Worm (Caenorhabditis elegans) whole organism, L1 larva: Measurements from ENCODE around the gene egl-17.
A peak's percentile ranks its signal among the peaks of the same experiment; 100 is the strongest.

Experiments used
- C04F5.9 ChIP-seq: sonication (generic microtip); optimal IDR thresholded peaks from 2 replicates; lab custom pipeline; 2016; ENCODE audit warnings: missing genetic modification characterization, missing compliant biosample characterization
- C34B4.2 ChIP-seq: sonication (generic microtip); optimal IDR thresholded peaks from 2 replicates; lab custom pipeline; 2017; ENCODE audit warnings: mild to moderate bottlenecking, missing genetic modification characterization, missing compliant biosample characterization
- Y116A8C.19 ChIP-seq: sonication (generic microtip); optimal IDR thresholded peaks from 2 replicates; lab custom pipeline; 2016; ENCODE audit warnings: missing compliant biosample characterization, missing genetic modification characterization, borderline replicate concordance
- ama-1 ChIP-seq: fragments of 150-350 bp; optimal IDR thresholded peaks from 2 replicates; lab custom pipeline; 2014
- blmp-1 ChIP-seq: fragments of 150-350 bp; optimal IDR thresholded peaks from 2 replicates; lab custom pipeline; 2014; ENCODE audit warnings: missing biosample characterization, missing genetic modification characterization
- ceh-82 ChIP-seq, 3 experiments: fragments of 150-350 bp in 1 of 3; sonication (generic microtip) in 2 of 3; optimal IDR thresholded peaks; 2 replicates each; lab custom pipeline; 2014 to 2017; ENCODE audit warnings: missing biosample characterization in 3 of 3, missing genetic modification characterization in 3 of 3
- ces-1 ChIP-seq: fragments of 150-350 bp; optimal IDR thresholded peaks from 2 replicates; lab custom pipeline; 2014; ENCODE audit warnings: missing biosample characterization, missing genetic modification reagents, missing genetic modification characterization
- dsc-1 ChIP-seq: sonication (generic microtip); optimal IDR thresholded peaks from 2 replicates; lab custom pipeline; 2016; ENCODE audit warnings: mild to moderate bottlenecking, missing genetic modification characterization, missing compliant biosample characterization
- efl-1 ChIP-seq, 4 experiments: fragments of 150-350 bp; optimal IDR thresholded peaks in 3 of 4; peaks in 1 of 4; 1 replicate in 1 of 4; 2 replicates in 3 of 4; lab custom pipeline; 2014; ENCODE audit warnings: missing biosample characterization in 2 of 4, missing genetic modification characterization in 2 of 4, missing genetic modification reagents in 2 of 4
- efl-3 ChIP-seq: fragments of 200-800 bp; sonication (Bioruptor generic); optimal IDR thresholded peaks from 2 replicates; lab custom pipeline; 2018; ENCODE audit warnings: mild to moderate bottlenecking, missing genetic modification characterization, missing compliant biosample characterization
- egl-27 ChIP-seq, 2 experiments: fragments of 150-350 bp in 1 of 2; sonication (generic microtip); optimal IDR thresholded peaks; 3 replicates each; lab custom pipeline; 2017 to 2018; ENCODE audit warnings: missing biosample characterization in 2 of 2, missing genetic modification characterization in 2 of 2, missing genetic modification reagents in 2 of 2
- elt-3 ChIP-seq, 6 experiments: fragments of 150-350 bp in 1 of 6; sonication (generic microtip); optimal IDR thresholded peaks; 2 replicates each; lab custom pipeline; 2017 to 2018; ENCODE audit warnings: missing biosample characterization in 6 of 6, missing genetic modification characterization in 6 of 6, inconsistent platforms in 1 of 6
- hlh-17 ChIP-seq: fragments of 200-800 bp; sonication (Bioruptor generic); optimal IDR thresholded peaks from 2 replicates; lab custom pipeline; 2018; ENCODE audit warnings: missing genetic modification characterization, mild to moderate bottlenecking, missing compliant biosample characterization, moderate library complexity, borderline replicate concordance
- irx-1 ChIP-seq: sonication (generic microtip); optimal IDR thresholded peaks from 2 replicates; lab custom pipeline; 2016; ENCODE audit warnings: missing genetic modification characterization, missing compliant biosample characterization
- isw-1 ChIP-seq: fragments of 200-800 bp; sonication (Bioruptor generic); IDR thresholded peaks from 2 replicates; pipeline ENCODE4 v1.3.6; 2022; ENCODE audit warnings: missing genetic modification characterization, missing compliant biosample characterization
- jun-1 ChIP-seq: fragments of 150-350 bp; optimal IDR thresholded peaks from 2 replicates; lab custom pipeline; 2014; ENCODE audit warnings: missing biosample characterization, missing genetic modification reagents, missing genetic modification characterization
- lin-13 ChIP-seq: fragments of 150-350 bp; optimal IDR thresholded peaks from 2 replicates; lab custom pipeline; 2014; ENCODE audit warnings: missing biosample characterization, missing genetic modification reagents, missing genetic modification characterization
- lin-39 ChIP-seq: fragments of 150-350 bp; optimal IDR thresholded peaks from 2 replicates; lab custom pipeline; 2014; ENCODE audit warnings: missing biosample characterization, missing genetic modification reagents, missing genetic modification characterization
- lir-3 ChIP-seq: sonication (generic microtip); optimal IDR thresholded peaks from 2 replicates; lab custom pipeline; 2016; ENCODE audit warnings: mild to moderate bottlenecking, missing genetic modification characterization, moderate library complexity, missing compliant biosample characterization; ENCODE audit not compliant: poor library complexity
- lsy-2 ChIP-seq, 2 experiments: fragments of 150-350 bp; optimal IDR thresholded peaks; 2 replicates each; lab custom pipeline; 2014; ENCODE audit warnings: missing biosample characterization in 2 of 2, missing genetic modification characterization in 2 of 2
- mdl-1 ChIP-seq, 2 experiments: fragments of 150-350 bp; optimal IDR thresholded peaks; 2 replicates each; lab custom pipeline; 2014 to 2017; ENCODE audit warnings: missing biosample characterization in 2 of 2, missing genetic modification characterization in 2 of 2, inconsistent platforms in 1 of 2
- mef-2 ChIP-seq: fragments of 150-350 bp; optimal IDR thresholded peaks from 2 replicates; lab custom pipeline; 2014; ENCODE audit warnings: missing biosample characterization, missing genetic modification characterization
- mep-1 ChIP-seq: fragments of 150-350 bp; optimal IDR thresholded peaks from 2 replicates; lab custom pipeline; 2014; ENCODE audit warnings: missing biosample characterization, missing genetic modification characterization
- nhr-11 ChIP-seq: fragments of 150-350 bp; optimal IDR thresholded peaks from 2 replicates; lab custom pipeline; 2014; ENCODE audit warnings: missing biosample characterization, missing genetic modification characterization
- nhr-12 ChIP-seq: sonication (generic microtip); optimal IDR thresholded peaks from 2 replicates; lab custom pipeline; 2017; ENCODE audit warnings: missing biosample characterization, missing genetic modification characterization
- nhr-28 ChIP-seq: fragments of 150-350 bp; optimal IDR thresholded peaks from 2 replicates; lab custom pipeline; 2014; ENCODE audit warnings: missing biosample characterization, missing genetic modification characterization
- nhr-76 ChIP-seq: sonication (generic microtip); optimal IDR thresholded peaks from 2 replicates; lab custom pipeline; 2017; ENCODE audit warnings: missing biosample characterization, missing genetic modification characterization
- nhr-90 ChIP-seq: sonication (generic microtip); optimal IDR thresholded peaks from 2 replicates; lab custom pipeline; 2016; ENCODE audit warnings: mild to moderate bottlenecking, missing genetic modification characterization, missing compliant biosample characterization; ENCODE audit not compliant: poor library complexity
- pqm-1 ChIP-seq: sonication (generic microtip); optimal IDR thresholded peaks from 3 replicates; lab custom pipeline; 2017; ENCODE audit warnings: missing biosample characterization, missing genetic modification characterization
- rnt-1 ChIP-seq: sonication (generic microtip); optimal IDR thresholded peaks from 2 replicates; lab custom pipeline; 2016; ENCODE audit warnings: mild to moderate bottlenecking, missing genetic modification characterization, moderate library complexity, missing compliant biosample characterization
- skn-1 ChIP-seq: fragments of 150-350 bp; optimal IDR thresholded peaks from 2 replicates; lab custom pipeline; 2014; ENCODE audit warnings: missing biosample characterization, missing genetic modification characterization
- sox-4 ChIP-seq: sonication (generic microtip); optimal IDR thresholded peaks from 2 replicates; lab custom pipeline; 2016; ENCODE audit warnings: missing genetic modification characterization, missing compliant biosample characterization
- tbx-2 ChIP-seq: sonication (generic microtip); optimal IDR thresholded peaks from 2 replicates; lab custom pipeline; 2016; ENCODE audit warnings: missing genetic modification characterization, missing compliant biosample characterization
- tlp-1 ChIP-seq: fragments of 150-350 bp; optimal IDR thresholded peaks from 2 replicates; lab custom pipeline; 2014; ENCODE audit warnings: missing biosample characterization, missing genetic modification characterization
- unc-130 ChIP-seq: fragments of 150-350 bp; optimal IDR thresholded peaks from 2 replicates; lab custom pipeline; 2017; ENCODE audit warnings: missing biosample characterization, missing genetic modification characterization, inconsistent platforms
- unc-62 ChIP-seq: fragments of 150-350 bp; optimal IDR thresholded peaks from 2 replicates; lab custom pipeline; 2014; ENCODE audit warnings: missing biosample characterization, missing genetic modification reagents, missing genetic modification characterization
- unc-86 ChIP-seq: sonication (generic microtip); optimal IDR thresholded peaks from 2 replicates; lab custom pipeline; 2016; ENCODE audit warnings: missing genetic modification characterization, missing compliant biosample characterization
- vab-15 ChIP-seq: sonication (generic microtip); optimal IDR thresholded peaks from 2 replicates; lab custom pipeline; 2017; ENCODE audit warnings: missing genotype, mild to moderate bottlenecking, missing genetic modification characterization, missing compliant biosample characterization
- zag-1 ChIP-seq: fragments of 150-350 bp; optimal IDR thresholded peaks from 2 replicates; lab custom pipeline; 2014; ENCODE audit warnings: missing biosample characterization, missing genetic modification characterization
- ztf-11 ChIP-seq, 2 experiments: sonication (generic microtip); optimal IDR thresholded peaks; 2 replicates each; lab custom pipeline; 2016 to 2017; ENCODE audit warnings: missing genetic modification characterization in 2 of 2, missing biosample characterization in 1 of 2, missing compliant biosample characterization in 1 of 2

Gene egl-17

DNA sequence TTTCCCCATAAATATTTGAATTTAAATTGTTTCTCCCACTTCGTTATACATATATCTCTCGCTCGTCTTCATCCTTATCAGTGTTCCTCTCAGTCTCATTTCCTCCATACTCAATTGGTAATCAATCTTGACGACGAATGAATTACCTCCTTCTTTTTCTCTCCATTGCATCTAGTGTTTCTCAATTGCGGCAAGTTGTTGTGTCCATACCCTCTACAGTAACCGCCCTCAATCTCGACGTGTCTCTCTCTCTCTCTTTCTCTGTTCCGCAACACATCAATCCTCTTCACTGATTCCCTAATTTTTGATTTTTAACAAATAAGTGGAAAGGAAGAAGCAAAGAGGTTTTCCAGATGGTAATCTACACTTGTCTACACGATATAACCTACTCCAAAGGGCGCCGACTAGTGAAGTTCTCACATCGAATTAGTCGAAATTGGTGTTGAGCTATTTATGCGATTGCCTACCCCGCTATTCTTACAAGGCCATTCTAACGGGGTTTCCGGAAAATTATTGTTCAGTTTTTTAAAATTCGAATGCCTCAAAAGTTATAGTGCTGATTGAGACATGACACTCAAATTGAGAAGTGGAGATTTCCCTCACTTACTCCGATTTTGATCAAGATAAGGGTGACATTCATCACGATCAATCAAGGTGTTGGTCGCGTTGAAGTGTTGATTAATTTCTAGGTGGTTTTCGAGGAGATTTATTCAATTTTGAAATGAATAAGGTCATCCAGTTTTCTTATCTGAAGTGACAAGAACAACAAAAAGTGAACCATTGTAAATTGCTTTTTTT lies 14.8 kb downstream of the egl-17 start (continued):
- TF ChIP-seq egl-27 (tag; optimal IDR thresholded peaks at IDR 0.05; lab: Kevin White, UChicago) (no peak), unc-130 (tag; lab: Kevin White, UChicago) (peak; percentile 3), jun-1 (no peak), lin-39 (no peak), nhr-76 (tag; lab: Kevin White, UChicago) (no peak), sox-4 (tag; lab: Kevin White, UChicago) (no peak), tbx-2 (no peak), ztf-11 (tag; optimal IDR thresholded peaks at IDR 0.05; lab: Kevin White, UChicago) (no peak), efl-3 (no peak), nhr-28 (tag; lab: Kevin White, UChicago) (no peak), zag-1 (tag; lab: Kevin White, UChicago) (no peak), nhr-12 (tag; lab: Kevin White, UChicago) (no peak), lir-3 (tag; lab: Kevin White, UChicago) (no peak), irx-1 (tag; lab: Kevin White, UChicago) (no peak), mdl-1 (tag; optimal IDR thresholded peaks at IDR 0.05; lab: Kevin White, UChicago) (no peak), lin-13 (GFP tag; lab: Kevin White, UChicago) (no peak), skn-1 (tag; lab: Kevin White, UChicago) (no peak), ama-1 (lab: Kevin White, UChicago) (no peak), nhr-90 (peak; percentile 11), ceh-82 (tag; optimal IDR thresholded peaks at IDR 0.05; lab: Kevin White, UChicago) (no peak), dsc-1 (tag; lab: Kevin White, UChicago) (no peak), unc-62 (GFP tag; lab: Kevin White, UChicago) (no peak), rnt-1 (tag; lab: Kevin White, UChicago) (peak; percentile 36), tlp-1 (no peak), vab-15 (tag; lab: Kevin White, UChicago) (no peak), isw-1 (GFP tag; lab: Robert Waterston, UW) (no peak), hlh-17 (GFP tag; lab: Kevin White, UChicago) (no peak), pqm-1 (tag; lab: Kevin White, UChicago) (no peak), unc-86 (no peak), efl-1 (optimal IDR thresholded peaks at IDR 0.05; lab: Kevin White, UChicago) (no peak), efl-1 (GFP tag; optimal IDR thresholded peaks at IDR 0.05 in 1 of 2; lab: Kevin White, UChicago) (peak in 1 of 2 experiments; percentile 78), nhr-11 (tag; lab: Kevin White, UChicago) (no peak), blmp-1 (tag; lab: Kevin White, UChicago) (peak; percentile 83), mep-1 (tag; lab: Kevin White, UChicago) (no peak)

DNA sequence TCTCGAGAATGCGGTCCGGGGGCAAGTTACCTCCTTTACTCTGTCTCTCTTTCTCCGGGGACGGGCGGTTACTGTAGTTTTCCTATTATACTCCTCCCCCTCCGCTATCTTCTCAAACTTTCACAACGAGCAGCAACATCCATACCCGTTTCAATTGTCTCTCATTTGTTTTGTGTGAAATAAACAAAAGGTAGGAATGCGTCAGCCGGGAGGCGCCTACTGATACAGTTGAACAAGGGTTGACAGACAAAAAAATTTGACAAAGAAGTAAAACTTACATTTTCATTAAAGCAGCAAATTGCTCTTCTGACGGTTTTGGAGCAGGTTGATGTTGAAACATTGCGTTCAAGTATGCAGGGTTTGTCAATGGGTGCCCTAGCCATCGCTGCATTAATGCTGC lies 15.5 kb downstream of the egl-17 start:
- TF ChIP-seq ces-1 (GFP tag; lab: Kevin White, UChicago) (no peak), efl-1 (optimal IDR thresholded peaks at IDR 0.05; lab: Kevin White, UChicago) (no peak), efl-1 (GFP tag; optimal IDR thresholded peaks at IDR 0.05 in 1 of 2; lab: Kevin White, UChicago) (peak in 1 of 2 experiments; percentile 28), C04F5.9 (no peak), mef-2 (tag; lab: Kevin White, UChicago) (no peak), elt-3 (tag; optimal IDR thresholded peaks at IDR 0.05; lab: Kevin White, UChicago) (peak in 1 of 6 experiments; percentile 0), blmp-1 (tag; lab: Kevin White, UChicago) (peak; percentile 18), Y116A8C.19 (tag; lab: Kevin White, UChicago) (no peak), lsy-2 (tag; optimal IDR thresholded peaks at IDR 0.05; lab: Kevin White, UChicago) (peak in 1 of 2 experiments; percentile 6), C34B4.2 (tag; lab: Kevin White, UChicago) (no peak)
